Fruit fly (Drosophila melanogaster) whole organism, embryonic: ENCODE results near the gene Uba4.

Experiments
- ATbp ChIP-seq: fragments of 200-800 bp; sonication (Bioruptor generic); optimal IDR thresholded peaks from 2 replicates; lab custom pipeline; 2017; ENCODE audit warnings: missing biosample characterization, mild to moderate bottlenecking, missing genetic modification characterization, missing genetic modification reagents
- Abd-B ChIP-seq: fragments of 200-800 bp; sonication (Bioruptor generic); optimal IDR thresholded peaks from 2 replicates; lab custom pipeline; 2018; ENCODE audit warnings: missing biosample characterization, mild to moderate bottlenecking, missing genetic modification characterization, moderate library complexity
- Atf-2 ChIP-seq: fragments of 200-800 bp; sonication (Bioruptor generic); optimal IDR thresholded peaks from 2 replicates; lab custom pipeline; 2016; ENCODE audit warnings: missing biosample characterization, missing genetic modification characterization
- B-H1 ChIP-seq: fragments of 200-800 bp; sonication (Bioruptor generic); IDR thresholded peaks from 3 replicates; pipeline ENCODE4 v1.3.6; 2022; ENCODE audit warnings: missing biosample characterization, missing genetic modification characterization
- CG11093 ChIP-seq: fragments of 200-800 bp; sonication (Bioruptor generic); IDR thresholded peaks from 3 replicates; pipeline ENCODE4 v1.3.6; 2022; ENCODE audit warnings: missing biosample characterization, missing genetic modification characterization
- CG12942 ChIP-seq: fragments of 200-800 bp; sonication (Bioruptor generic); optimal IDR thresholded peaks from 3 replicates; lab custom pipeline; 2016; ENCODE audit warnings: missing biosample characterization, missing genetic modification characterization
- CG13894 ChIP-seq: fragments of 200-800 bp; sonication (Bioruptor generic); optimal IDR thresholded peaks from 3 replicates; lab custom pipeline; 2018; ENCODE audit warnings: missing biosample characterization, mild to moderate bottlenecking, missing genetic modification characterization, moderate library complexity
- CG15269 ChIP-seq: fragments of 200-800 bp; sonication (Bioruptor generic); optimal IDR thresholded peaks from 2 replicates; lab custom pipeline; 2018; ENCODE audit warnings: missing biosample characterization, mild to moderate bottlenecking, missing genetic modification characterization, moderate library complexity
- CG17802 ChIP-seq: fragments of 200-800 bp; sonication (Bioruptor generic); optimal IDR thresholded peaks from 2 replicates; lab custom pipeline; 2018; ENCODE audit warnings: missing biosample characterization, mild to moderate bottlenecking, missing genetic modification characterization, moderate library complexity
- CG18011 ChIP-seq: fragments of 200-800 bp; sonication (Bioruptor generic); optimal IDR thresholded peaks from 2 replicates; lab custom pipeline; 2017; ENCODE audit warnings: missing biosample characterization, missing genetic modification characterization, mild to moderate bottlenecking, moderate library complexity, missing genotype
- CG1832 ChIP-seq: fragments of 200-800 bp; sonication (Bioruptor generic); optimal IDR thresholded peaks from 2 replicates; lab custom pipeline; 2017; ENCODE audit warnings: missing biosample characterization, mild to moderate bottlenecking, missing genetic modification characterization, inconsistent platforms
- CG2889 ChIP-seq: fragments of 200-800 bp; sonication (Bioruptor generic); IDR thresholded peaks from 3 replicates; pipeline ENCODE4 v1.3.6; 2022; ENCODE audit warnings: missing biosample characterization, missing genetic modification characterization
- CG3065 ChIP-seq: fragments of 200-800 bp; sonication (Bioruptor generic); optimal IDR thresholded peaks from 2 replicates; lab custom pipeline; 2016; ENCODE audit warnings: missing biosample characterization, missing genetic modification characterization
- CG4328 ChIP-seq: fragments of 200-800 bp; sonication (Bioruptor generic); optimal IDR thresholded peaks from 3 replicates; lab custom pipeline; 2017; ENCODE audit warnings: missing biosample characterization, missing genetic modification reagents, missing genetic modification characterization
- CG4707 ChIP-seq: fragments of 200-800 bp; sonication (Bioruptor generic); optimal IDR thresholded peaks from 2 replicates; lab custom pipeline; 2018; ENCODE audit warnings: missing biosample characterization, mild to moderate bottlenecking, missing genetic modification characterization, moderate library complexity
- CG6689 ChIP-seq: fragments of 200-800 bp; sonication (Bioruptor generic); IDR thresholded peaks from 2 replicates; pipeline ENCODE4 v1.3.6; 2022; ENCODE audit warnings: missing biosample characterization, missing genetic modification characterization
- CG7271 ChIP-seq: fragments of 200-800 bp; sonication (Bioruptor generic); optimal IDR thresholded peaks from 2 replicates; lab custom pipeline; 2018; ENCODE audit warnings: missing biosample characterization, mild to moderate bottlenecking, missing genetic modification characterization, moderate library complexity
- CG9609 ChIP-seq: fragments of 200-800 bp; sonication (Bioruptor generic); optimal IDR thresholded peaks from 3 replicates; lab custom pipeline; 2016; ENCODE audit warnings: missing biosample characterization, missing genetic modification characterization
- Doc3 ChIP-seq: fragments of 200-800 bp; sonication (Bioruptor generic); IDR thresholded peaks from 3 replicates; pipeline ENCODE4 v1.3.6; 2022; ENCODE audit warnings: missing biosample characterization, missing genetic modification characterization; ENCODE audit not compliant: partially characterized antibody
- Fer2 ChIP-seq: fragments of 200-800 bp; sonication (Bioruptor generic); optimal IDR thresholded peaks from 2 replicates; lab custom pipeline; 2018; ENCODE audit warnings: missing biosample characterization, mild to moderate bottlenecking, missing genetic modification characterization, moderate library complexity
- Fer3 ChIP-seq: fragments of 200-800 bp; sonication (Bioruptor generic); optimal IDR thresholded peaks from 2 replicates; lab custom pipeline; 2018; ENCODE audit warnings: missing biosample characterization, mild to moderate bottlenecking, missing genetic modification characterization, moderate library complexity
- Hr78 ChIP-seq, 2 experiments: fragments of 200-800 bp in 1 of 2; fragments of >200 bp in 1 of 2; sonication (Bioruptor generic) in 1 of 2; optimal IDR thresholded peaks; 2 replicates each; lab custom pipeline; 2017 to 2019; ENCODE audit warnings: missing biosample characterization in 2 of 2, missing genetic modification characterization in 2 of 2, mild to moderate bottlenecking in 1 of 2, moderate library complexity in 1 of 2
- Jarid2 ChIP-seq: fragments of 200-800 bp; sonication (Bioruptor generic); optimal IDR thresholded peaks from 3 replicates; lab custom pipeline; 2017; ENCODE audit warnings: mild to moderate bottlenecking, missing biosample characterization, missing genetic modification reagents, missing genetic modification characterization
- Max ChIP-seq: fragments of 200-800 bp; sonication (Bioruptor generic); optimal IDR thresholded peaks from 2 replicates; lab custom pipeline; 2016; ENCODE audit warnings: missing biosample characterization, mild to moderate bottlenecking, missing genetic modification characterization
- NC2α ChIP-seq: fragments of 200-800 bp; sonication (Bioruptor generic); optimal IDR thresholded peaks from 2 replicates; lab custom pipeline; 2016; ENCODE audit warnings: missing biosample characterization, missing genetic modification characterization
- NfI ChIP-seq: fragments of 200-800 bp; sonication (Bioruptor generic); optimal IDR thresholded peaks from 3 replicates; lab custom pipeline; 2018; ENCODE audit warnings: missing biosample characterization, mild to moderate bottlenecking, missing genetic modification characterization, moderate library complexity
- Spps ChIP-seq: fragments of 200-800 bp; sonication (Bioruptor generic); optimal IDR thresholded peaks from 2 replicates; lab custom pipeline; 2018; ENCODE audit warnings: missing biosample characterization, mild to moderate bottlenecking, missing genetic modification characterization
- Sry-δ ChIP-seq: fragments of 200-800 bp; sonication (Bioruptor generic); optimal IDR thresholded peaks from 2 replicates; lab custom pipeline; 2016; ENCODE audit warnings: missing biosample characterization, missing genetic modification characterization
- ase ChIP-seq: fragments of 200-800 bp; sonication (Bioruptor generic); IDR thresholded peaks from 3 replicates; pipeline ENCODE4 v1.3.6; 2022; ENCODE audit warnings: missing biosample characterization, missing genetic modification characterization
- caup ChIP-seq: fragments of 200-800 bp; sonication (Bioruptor generic); optimal IDR thresholded peaks from 3 replicates; lab custom pipeline; 2017; ENCODE audit warnings: missing biosample characterization, mild to moderate bottlenecking, missing genetic modification characterization, moderate library complexity; ENCODE audit not compliant: severe bottlenecking
- crp ChIP-seq, 2 experiments: fragments of 200-800 bp; sonication (Bioruptor generic); optimal IDR thresholded peaks; 2 replicates in 1 of 2; 3 replicates in 1 of 2; lab custom pipeline; 2017; ENCODE audit warnings: missing biosample characterization in 2 of 2, missing genetic modification characterization in 2 of 2, mild to moderate bottlenecking in 1 of 2, moderate library complexity in 1 of 2
- disco-r ChIP-seq: fragments of 200-800 bp; sonication (Bioruptor generic); optimal IDR thresholded peaks from 2 replicates; lab custom pipeline; 2016; ENCODE audit warnings: missing biosample characterization, missing genetic modification characterization
- dmrt11E ChIP-seq: fragments of 200-800 bp; sonication (Bioruptor generic); optimal IDR thresholded peaks from 3 replicates; lab custom pipeline; 2018; ENCODE audit warnings: missing biosample characterization, mild to moderate bottlenecking, missing genetic modification characterization, moderate library complexity
- exex ChIP-seq: fragments of 200-800 bp; sonication (Bioruptor generic); optimal IDR thresholded peaks from 4 replicates; lab custom pipeline; 2018; ENCODE audit warnings: missing biosample characterization, mild to moderate bottlenecking, missing genetic modification characterization, moderate library complexity
- ham ChIP-seq: fragments of 200-800 bp; sonication (Bioruptor generic); IDR thresholded peaks from 2 replicates; pipeline ENCODE4 v1.3.6; 2022; ENCODE audit warnings: missing biosample characterization, missing genetic modification characterization
- hb ChIP-seq: fragments of 200-800 bp; sonication (Bioruptor generic); IDR thresholded peaks from 3 replicates; pipeline ENCODE4 v1.3.6; 2022; ENCODE audit warnings: missing biosample characterization, missing genetic modification characterization; ENCODE audit not compliant: partially characterized antibody
- hkb ChIP-seq, 2 experiments: fragments of 200-800 bp in 1 of 2; fragments of >200 bp in 1 of 2; sonication (Bioruptor generic) in 1 of 2; IDR thresholded peaks in 1 of 2; optimal IDR thresholded peaks in 1 of 2; 2 replicates each; pipeline versions ENCODE4 v1.3.6 to Lab custom; 2017 to 2022; ENCODE audit warnings: missing biosample characterization in 1 of 2, missing genetic modification characterization in 1 of 2
- hth ChIP-seq: fragments of >200 bp; optimal IDR thresholded peaks from 2 replicates; lab custom pipeline; 2017; ENCODE audit warnings: inconsistent platforms
- oc ChIP-seq: fragments of 200-800 bp; sonication (Bioruptor generic); optimal IDR thresholded peaks from 2 replicates; lab custom pipeline; 2018; ENCODE audit warnings: missing biosample characterization, mild to moderate bottlenecking, missing genetic modification characterization, moderate library complexity
- otp ChIP-seq: fragments of 200-800 bp; sonication (Bioruptor generic); IDR thresholded peaks from 3 replicates; pipeline ENCODE4, ENCODE4 v1.3.6; 2022; ENCODE audit warnings: missing biosample characterization, missing genetic modification characterization
- pnt ChIP-seq: fragments of 200-800 bp; sonication (Bioruptor generic); optimal IDR thresholded peaks from 3 replicates; lab custom pipeline; 2016; ENCODE audit warnings: missing biosample characterization, missing genetic modification characterization
- pzg ChIP-seq: fragments of 200-800 bp; sonication (Bioruptor generic); optimal IDR thresholded peaks from 3 replicates; lab custom pipeline; 2018; ENCODE audit warnings: missing biosample characterization, mild to moderate bottlenecking, missing genetic modification characterization, moderate library complexity
- sens ChIP-seq: fragments of 200-800 bp; sonication (Bioruptor generic); peaks from one replicate; lab custom pipeline; 2016; ENCODE audit warnings: missing biosample characterization, missing genetic modification characterization
- sens-2 ChIP-seq: fragments of 200-800 bp; sonication (Bioruptor generic); IDR thresholded peaks from 2 replicates; pipeline ENCODE4 v1.3.6; 2022; ENCODE audit warnings: missing biosample characterization, missing genetic modification characterization
- sim ChIP-seq: fragments of 200-800 bp; sonication (Bioruptor generic); IDR thresholded peaks from 2 replicates; pipeline ENCODE4 v1.3.6; 2022; ENCODE audit warnings: missing biosample characterization, missing genetic modification characterization
- sisA ChIP-seq: fragments of 200-800 bp; sonication (Bioruptor generic); IDR thresholded peaks from 2 replicates; pipeline ENCODE4 v1.3.6; 2022; ENCODE audit warnings: missing biosample characterization, missing genetic modification characterization
- so ChIP-seq: fragments of 200-800 bp; sonication (Bioruptor generic); IDR thresholded peaks from 3 replicates; pipeline ENCODE4 v1.3.6; 2022; ENCODE audit warnings: missing biosample characterization, missing genetic modification characterization
- ssp ChIP-seq: fragments of 200-800 bp; sonication (Bioruptor generic); IDR thresholded peaks from 2 replicates; pipeline ENCODE4 v1.3.6; 2022; ENCODE audit warnings: missing biosample characterization, missing genetic modification characterization
- yki ChIP-seq: fragments of >200 bp; optimal IDR thresholded peaks from 3 replicates; lab custom pipeline; 2018
- zfh2 ChIP-seq: fragments of 200-800 bp; sonication (Bioruptor generic); optimal IDR thresholded peaks from 2 replicates; lab custom pipeline; 2016; ENCODE audit warnings: missing biosample characterization, missing genetic modification characterization

The Uba4 gene

dm6 chr2L:8473448-8473847 is 43.8 kb upstream of the Uba4 start (continued):
- TF ChIP-seq CG3065 (GFP tag; lab: Kevin White, UChicago): no peak
- peak; percentile 46 for TF ChIP-seq CG17802 (tag; lab: Kevin White, UChicago)
- TF ChIP-seq Atf-2: no peak
- TF ChIP-seq CG12942 (GFP tag; lab: Kevin White, UChicago): peak; percentile 5
- TF ChIP-seq hb: no peak
- peak; percentile 26 for TF ChIP-seq ATbp (GFP tag; lab: Kevin White, UChicago)
- TF ChIP-seq CG1832 (GFP tag; lab: Kevin White, UChicago): no peak
- TF ChIP-seq sisA (GFP tag; lab: Robert Waterston, UW): no peak
- TF ChIP-seq pzg (GFP tag; lab: Kevin White, UChicago): no peak
- peak; percentile 80 for TF ChIP-seq sens (GFP tag; lab: Kevin White, UChicago)
- TF ChIP-seq CG4707 (GFP tag; lab: Kevin White, UChicago): no peak
- TF ChIP-seq hth (lab: Kevin White, UChicago): no peak
- no peak for TF ChIP-seq caup (GFP tag; lab: Kevin White, UChicago)
- peak; percentile 18; the same call in 1 of the 3 replicates for TF ChIP-seq B-H1 (GFP tag; lab: Robert Waterston, UW)
- no peak for TF ChIP-seq exex (tag; lab: Kevin White, UChicago)
- TF ChIP-seq CG6689: peak; percentile 69
- no peak for TF ChIP-seq hkb (optimal IDR thresholded peaks at IDR 0.05; lab: Kevin White, UChicago)
- TF ChIP-seq hkb (GFP tag; IDR thresholded peaks at IDR 0.05; lab: Robert Waterston, UW): peak; percentile 60
- TF ChIP-seq CG7271 (tag; lab: Kevin White, UChicago): no peak
- TF ChIP-seq crp (GFP tag; optimal IDR thresholded peaks at IDR 0.05; lab: Kevin White, UChicago): no peak
- no peak for TF ChIP-seq Doc3 (GFP tag; lab: Robert Waterston, UW)
- TF ChIP-seq CG13894: no peak
- no peak for TF ChIP-seq NfI (GFP tag; lab: Kevin White, UChicago)
- TF ChIP-seq Jarid2 (GFP tag; lab: Kevin White, UChicago): no peak
- TF ChIP-seq ssp (GFP tag; lab: Robert Waterston, UW): peak; percentile 45; the same call in 1 of the 2 replicates
- peak; percentile 43; the same call in 1 of the 3 replicates for TF ChIP-seq CG11093
- TF ChIP-seq Fer2 (tag; lab: Kevin White, UChicago): no peak
- no peak for TF ChIP-seq zfh2 (GFP tag; lab: Kevin White, UChicago)
- TF ChIP-seq CG18011: no peak
- TF ChIP-seq Abd-B (GFP tag; lab: Kevin White, UChicago): no peak
- no peak for TF ChIP-seq yki
- no peak for TF ChIP-seq disco-r (GFP tag; lab: Kevin White, UChicago)
- peak; percentile 68 for TF ChIP-seq dmrt11E (tag; lab: Kevin White, UChicago)
- TF ChIP-seq Hr78 (GFP tag; optimal IDR thresholded peaks at IDR 0.05; lab: Kevin White, UChicago): no peak
- no peak for TF ChIP-seq CG15269
- peak; percentile 57 for TF ChIP-seq Spps (tag; lab: Kevin White, UChicago)
- peak; percentile 10 for TF ChIP-seq oc
- 0 out of 3 replicates have a peak, but pooled peaks have one; percentile 40 for TF ChIP-seq so
- no peak for TF ChIP-seq ham (GFP tag; lab: Robert Waterston, UW)
- TF ChIP-seq sens-2: peak; percentile 67
- peak; percentile 13 for TF ChIP-seq Max (GFP tag; lab: Kevin White, UChicago)
- peak; percentile 57; the same call in 1 of the 3 replicates for TF ChIP-seq ase (GFP tag; lab: Robert Waterston, UW)
- TF ChIP-seq CG4328 (GFP tag; lab: Kevin White, UChicago): no peak
- TF ChIP-seq otp (GFP tag; lab: Robert Waterston, UW): peak; percentile 75
- peak; percentile 53 for TF ChIP-seq Fer3 (tag; lab: Kevin White, UChicago)
- TF ChIP-seq Sry-δ (GFP tag; lab: Kevin White, UChicago): no peak
- TF ChIP-seq CG9609 (GFP tag; lab: Kevin White, UChicago): no peak
- TF ChIP-seq sim: no peak
- no peak for TF ChIP-seq pnt
- no peak for TF ChIP-seq NC2α (GFP tag; lab: Kevin White, UChicago)
- TF ChIP-seq CG2889 (GFP tag; lab: Robert Waterston, UW): peak; percentile 49; the same call in 1 of the 3 replicates
